Worm (Caenorhabditis elegans) whole organism, late embryonic: Measurements from ENCODE around the gene pqn-82.

ENCODE experiments used
- C08G9.2 ChIP-seq: sonication (generic microtip); optimal IDR thresholded peaks from 2 replicates; lab custom pipeline; 2016; ENCODE audit warnings: mild to moderate bottlenecking, missing genetic modification characterization, moderate library complexity, missing compliant biosample characterization
- K09A11.1 ChIP-seq: sonication (generic microtip); optimal IDR thresholded peaks from 2 replicates; lab custom pipeline; 2017; ENCODE audit warnings: antibody characterized with exemption, mild to moderate bottlenecking, missing genetic modification characterization, missing compliant biosample characterization; ENCODE audit not compliant: insufficient read depth
- T23F11.4 ChIP-seq: fragments of 200-800 bp; sonication (Bioruptor generic); optimal IDR thresholded peaks from 2 replicates; lab custom pipeline; 2018; ENCODE audit warnings: mild to moderate bottlenecking, missing genetic modification characterization, missing compliant biosample characterization
- ceh-14 ChIP-seq: sonication (generic microtip); optimal IDR thresholded peaks from 2 replicates; lab custom pipeline; 2016; ENCODE audit warnings: missing genotype, missing genetic modification characterization, missing compliant biosample characterization
- ceh-19 ChIP-seq: fragments of 200-800 bp; sonication (Bioruptor generic); optimal IDR thresholded peaks from 2 replicates; lab custom pipeline; 2018; ENCODE audit warnings: mild to moderate bottlenecking, missing genetic modification characterization, missing compliant biosample characterization
- ceh-30 ChIP-seq: fragments of 150-350 bp; optimal IDR thresholded peaks from 2 replicates; lab custom pipeline; 2014; ENCODE audit warnings: missing biosample characterization, missing genetic modification characterization
- ceh-45 ChIP-seq: fragments of 200-800 bp; sonication (Bioruptor generic); IDR thresholded peaks from 2 replicates; pipeline ENCODE4 v1.3.6; 2022; ENCODE audit warnings: missing genetic modification reagents, missing genetic modification characterization, missing compliant biosample characterization
- ceh-48 ChIP-seq: sonication (generic microtip); optimal IDR thresholded peaks from 2 replicates; lab custom pipeline; 2016; ENCODE audit warnings: missing genetic modification characterization, inconsistent platforms, missing compliant biosample characterization
- ceh-9 ChIP-seq: sonication (generic microtip); optimal IDR thresholded peaks from 2 replicates; lab custom pipeline; 2016; ENCODE audit warnings: mild to moderate bottlenecking, missing genetic modification characterization, inconsistent platforms, missing compliant biosample characterization
- che-1 ChIP-seq: sonication (generic microtip); optimal IDR thresholded peaks from 2 replicates; lab custom pipeline; 2016; ENCODE audit warnings: mild to moderate bottlenecking, missing genetic modification characterization, missing compliant biosample characterization
- dmd-4 ChIP-seq: sonication (generic microtip); optimal IDR thresholded peaks from 2 replicates; lab custom pipeline; 2016; ENCODE audit warnings: borderline replicate concordance, missing genetic modification characterization, missing compliant biosample characterization
- dve-1 ChIP-seq: sonication (generic microtip); optimal IDR thresholded peaks from 2 replicates; lab custom pipeline; 2017; ENCODE audit warnings: antibody characterized with exemption, mild to moderate bottlenecking, missing genetic modification characterization, missing compliant biosample characterization
- elt-4 ChIP-seq: sonication (generic microtip); optimal IDR thresholded peaks from 2 replicates; lab custom pipeline; 2016; ENCODE audit warnings: missing genetic modification characterization, missing compliant biosample characterization
- eyg-1 ChIP-seq: sonication (generic microtip); optimal IDR thresholded peaks from 2 replicates; lab custom pipeline; 2016; ENCODE audit warnings: missing genotype, missing genetic modification characterization, missing compliant biosample characterization
- fkh-10 ChIP-seq: fragments of 150-350 bp; optimal IDR thresholded peaks from 2 replicates; lab custom pipeline; 2014; ENCODE audit warnings: missing biosample characterization, missing genetic modification reagents, missing genetic modification characterization
- fkh-6 ChIP-seq: sonication (generic microtip); optimal IDR thresholded peaks from 2 replicates; lab custom pipeline; 2016; ENCODE audit warnings: missing genetic modification characterization, missing compliant biosample characterization
- gmeb-2 ChIP-seq: sonication (generic microtip); optimal IDR thresholded peaks from 2 replicates; lab custom pipeline; 2016; ENCODE audit warnings: missing genetic modification characterization, inconsistent platforms, missing compliant biosample characterization
- hlh-6 ChIP-seq: sonication (generic microtip); optimal IDR thresholded peaks from 2 replicates; lab custom pipeline; 2016; ENCODE audit warnings: missing genotype, missing genetic modification characterization, missing compliant biosample characterization
- hlh-8 ChIP-seq: sonication (generic microtip); optimal IDR thresholded peaks from 2 replicates; lab custom pipeline; 2016; ENCODE audit warnings: missing genotype, missing genetic modification characterization, missing compliant biosample characterization
- lim-6 ChIP-seq: sonication (generic microtip); optimal IDR thresholded peaks from 2 replicates; lab custom pipeline; 2016; ENCODE audit warnings: missing genetic modification characterization, missing compliant biosample characterization
- madf-2 ChIP-seq: sonication (generic microtip); optimal IDR thresholded peaks from 2 replicates; lab custom pipeline; 2017; ENCODE audit warnings: missing genetic modification characterization, missing compliant biosample characterization
- nfya-1 ChIP-seq: sonication (generic microtip); optimal IDR thresholded peaks from 2 replicates; lab custom pipeline; 2017; ENCODE audit warnings: missing genetic modification characterization, mild to moderate bottlenecking, missing compliant biosample characterization, antibody characterized with exemption, moderate library complexity
- nhr-11 ChIP-seq: fragments of 150-350 bp; optimal IDR thresholded peaks from 2 replicates; lab custom pipeline; 2014; ENCODE audit warnings: missing biosample characterization, missing genetic modification characterization
- npax-4 ChIP-seq: sonication (generic microtip); optimal IDR thresholded peaks from 2 replicates; lab custom pipeline; 2016; ENCODE audit warnings: missing genetic modification characterization, missing compliant biosample characterization
- odd-2 ChIP-seq: sonication (generic microtip); optimal IDR thresholded peaks from 2 replicates; lab custom pipeline; 2017; ENCODE audit warnings: antibody characterized with exemption, mild to moderate bottlenecking, missing genetic modification characterization, missing compliant biosample characterization
- pqm-1 ChIP-seq: sonication (generic microtip); optimal IDR thresholded peaks from 2 replicates; lab custom pipeline; 2016; ENCODE audit warnings: missing genetic modification characterization, missing compliant biosample characterization
- sdc-2 ChIP-seq: sonication (generic microtip); optimal IDR thresholded peaks from 2 replicates; lab custom pipeline; 2016; ENCODE audit warnings: missing genotype, missing genetic modification characterization, missing compliant biosample characterization
- sox-4 ChIP-seq: sonication (generic microtip); optimal IDR thresholded peaks from 2 replicates; lab custom pipeline; 2017; ENCODE audit warnings: mild to moderate bottlenecking, missing genetic modification characterization, inconsistent platforms, missing compliant biosample characterization
- syd-9 ChIP-seq: sonication (generic microtip); optimal IDR thresholded peaks from 2 replicates; lab custom pipeline; 2016; ENCODE audit warnings: mild to moderate bottlenecking, missing genetic modification characterization, moderate library complexity, missing compliant biosample characterization
- unc-42 ChIP-seq: sonication (generic microtip); optimal IDR thresholded peaks from 2 replicates; lab custom pipeline; 2016; ENCODE audit warnings: missing genotype, missing genetic modification characterization, missing compliant biosample characterization
- zip-5 ChIP-seq: sonication (generic microtip); optimal IDR thresholded peaks from 2 replicates; lab custom pipeline; 2016; ENCODE audit warnings: missing genetic modification characterization, missing compliant biosample characterization
- ztf-16 ChIP-seq: sonication (generic microtip); optimal IDR thresholded peaks from 2 replicates; lab custom pipeline; 2017; ENCODE audit warnings: missing genetic modification characterization, missing compliant biosample characterization

pqn-82 gene

DNA sequence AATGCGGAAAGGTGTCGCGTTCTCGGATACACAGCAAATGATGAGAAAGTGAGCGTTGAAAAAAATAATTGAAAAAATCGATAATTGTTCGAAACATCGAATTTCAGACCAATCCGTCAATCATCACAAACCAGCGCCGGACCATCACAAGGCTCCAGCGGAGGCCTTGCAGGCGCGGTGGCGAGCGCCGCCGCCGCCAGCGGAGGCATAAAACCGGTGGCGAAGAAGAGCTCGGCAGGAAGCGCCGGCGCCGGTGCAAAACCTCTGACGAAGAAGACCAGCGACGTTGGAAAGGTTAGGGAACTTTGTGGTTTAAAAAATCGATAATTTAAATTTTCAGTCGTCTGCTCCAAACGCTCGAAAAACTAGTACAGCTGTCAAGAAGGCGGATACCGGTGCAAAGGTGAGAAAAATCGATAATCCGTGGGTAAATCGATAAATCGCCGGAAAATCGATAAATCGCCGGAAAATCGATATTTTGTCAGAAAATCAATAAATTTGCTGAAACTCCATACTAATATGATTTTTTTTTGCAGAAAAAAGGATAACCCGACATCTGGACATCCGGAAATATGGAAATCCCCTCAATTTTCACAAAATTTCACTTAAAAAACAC, 42.6 kb upstream of the pqn-82 start:
- TF ChIP-seq syd-9 = no peak
- no peak for TF ChIP-seq zip-5 (tag; lab: Kevin White, UChicago)
- no peak for TF ChIP-seq sox-4 (tag; lab: Kevin White, UChicago)
- TF ChIP-seq ceh-48 = peak; percentile 36
- peak; percentile 4 for TF ChIP-seq elt-4 (tag; lab: Kevin White, UChicago)
- TF ChIP-seq C08G9.2 (tag; lab: Kevin White, UChicago) = peak; percentile 2
- no peak for TF ChIP-seq ceh-14 (tag; lab: Kevin White, UChicago)
- TF ChIP-seq, all 69 proteins: peak for 3

DNA sequence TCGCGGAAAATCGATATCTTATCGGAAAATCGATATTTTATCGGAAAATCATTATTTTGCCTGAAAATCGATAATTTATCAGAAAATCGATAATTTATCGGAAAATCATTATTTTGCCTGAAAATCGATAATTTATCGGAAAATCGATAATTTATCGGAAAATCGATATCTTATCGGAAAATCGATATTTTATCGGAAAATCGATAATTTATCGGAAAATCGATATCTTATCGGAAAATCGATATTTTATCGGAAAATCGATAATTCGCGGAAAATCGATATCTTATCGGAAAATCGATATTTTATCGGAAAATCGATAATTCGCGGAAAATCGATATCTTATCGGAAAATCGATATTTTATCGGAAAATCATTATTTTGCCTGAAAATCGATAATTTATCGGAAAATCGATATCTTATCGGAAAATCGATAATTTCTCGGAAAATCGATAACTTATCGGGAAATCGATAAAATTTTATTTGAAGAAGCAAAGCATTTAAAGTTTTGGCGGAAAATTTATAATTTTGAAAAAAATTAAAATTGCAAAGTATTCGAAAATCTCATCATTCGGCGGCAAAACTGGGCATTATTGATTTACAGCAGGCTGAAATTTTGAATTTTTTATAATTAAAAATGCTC, 41.4 kb upstream of the pqn-82 start:
- peak; percentile 99 for TF ChIP-seq ceh-48

DNA sequence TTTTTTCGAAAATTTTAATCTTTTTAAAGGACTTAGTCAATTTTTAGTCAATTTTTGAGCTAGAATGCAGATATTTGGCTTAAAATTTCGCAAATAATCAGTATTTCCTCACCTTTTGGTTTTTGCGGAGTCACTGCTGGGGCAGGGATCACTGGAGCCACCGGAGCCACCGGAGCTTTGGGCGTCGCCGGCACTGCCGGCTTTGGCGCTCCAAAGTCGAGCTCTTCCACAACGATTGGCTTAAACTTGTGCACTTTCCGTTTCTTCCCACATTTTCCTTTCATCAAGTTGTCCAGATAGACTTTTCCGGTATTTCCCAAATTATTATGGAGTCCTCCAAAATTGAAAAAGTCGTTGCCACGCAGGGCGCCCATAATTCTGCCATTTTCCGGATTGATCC, 34.6 kb upstream of the pqn-82 start:
- TF ChIP-seq dve-1 (tag; lab: Kevin White, UChicago) = no peak

DNA sequence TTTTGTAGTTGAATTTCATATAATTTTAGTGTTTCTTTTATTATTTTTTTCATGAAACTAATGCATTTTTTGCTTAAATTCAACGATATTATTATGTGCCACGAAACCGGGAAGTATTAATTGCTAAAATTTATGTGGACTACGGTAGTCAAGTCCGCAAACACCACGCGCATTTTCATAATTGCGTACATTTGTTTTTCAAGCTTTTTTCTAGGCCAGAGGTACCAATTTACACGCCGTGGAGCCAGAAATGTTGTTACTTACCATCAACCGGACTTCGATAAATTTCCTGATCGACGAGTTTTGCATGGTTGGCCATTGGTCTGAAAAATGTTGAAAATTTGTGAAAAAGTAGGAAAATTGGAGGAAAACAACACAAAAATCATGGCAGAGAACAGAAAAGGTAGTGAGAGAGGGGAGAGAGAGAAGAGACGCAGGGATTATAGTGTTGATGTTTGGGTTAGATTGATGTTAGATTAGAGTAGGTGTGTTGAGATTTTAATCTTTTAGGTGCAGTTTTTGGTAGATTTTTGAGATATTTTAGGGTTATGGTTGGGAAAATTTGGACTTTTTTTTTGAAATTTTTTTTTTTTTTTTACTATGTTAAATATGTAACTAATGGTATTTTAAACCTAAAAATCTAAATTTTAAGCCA, 30.7 kb upstream of the pqn-82 start, which contains the start of gene clp-4:
Gene clp-4 (minus strand): TSS at position 323 of the 655 bp plus-strand sequence.
- TF ChIP-seq fkh-10 (GFP tag; lab: Kevin White, UChicago) (no peak), che-1 (tag; lab: Kevin White, UChicago) (no peak), nfya-1 (tag; lab: Kevin White, UChicago) (no peak), madf-2 (no peak), hlh-8 (no peak), sdc-2 (no peak), unc-42 (tag; lab: Kevin White, UChicago) (no peak), dmd-4 (tag; lab: Kevin White, UChicago) (no peak), ceh-14 (tag; lab: Kevin White, UChicago) (no peak), eyg-1 (no peak), C08G9.2 (tag; lab: Kevin White, UChicago) (no peak), npax-4 (tag; lab: Kevin White, UChicago) (no peak), ceh-19 (GFP tag; lab: Kevin White, UChicago) (no peak), odd-2 (tag; lab: Kevin White, UChicago) (no peak), ceh-9 (tag; lab: Kevin White, UChicago) (no peak), gmeb-2 (tag; lab: Kevin White, UChicago) (no peak)

DNA sequence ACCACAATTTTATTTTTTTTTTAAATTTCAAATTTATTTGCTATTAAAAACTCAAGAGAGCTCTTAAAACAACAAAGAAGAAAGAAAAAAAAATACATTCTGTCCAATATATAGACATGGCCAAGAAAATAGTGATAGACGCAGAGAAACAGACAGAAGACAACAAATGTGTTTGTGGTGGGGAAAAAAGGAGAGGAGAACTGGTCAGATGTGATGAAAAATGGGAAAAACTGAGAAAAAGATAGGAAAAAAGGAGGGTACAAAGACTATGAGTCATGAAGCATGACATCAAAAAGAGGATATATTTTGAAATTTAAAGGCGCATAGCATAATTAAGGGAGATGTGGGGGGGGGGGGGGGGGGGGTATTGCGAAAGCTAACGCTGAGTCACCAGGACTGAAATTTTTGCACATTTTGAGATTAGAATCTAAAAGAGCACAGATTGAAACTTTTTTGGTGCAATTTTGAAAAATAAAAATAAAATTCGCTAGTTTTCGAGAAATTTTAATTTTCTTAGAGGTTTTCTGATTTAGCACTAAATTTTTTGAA, 29.7 kb upstream of the pqn-82 start:
- TF ChIP-seq K09A11.1 (tag; lab: Kevin White, UChicago) (no peak), dve-1 (tag; lab: Kevin White, UChicago) (no peak), fkh-6 (tag; lab: Kevin White, UChicago) (no peak), lim-6 (tag; lab: Kevin White, UChicago) (no peak), T23F11.4 (no peak), odd-2 (tag; lab: Kevin White, UChicago) (no peak), ceh-30 (tag; lab: Kevin White, UChicago) (no peak), nhr-11 (tag; lab: Kevin White, UChicago) (no peak), pqm-1 (tag; lab: Kevin White, UChicago) (no peak), ceh-45 (GFP tag; lab: Robert Waterston, UW) (no peak), sdc-2 (no peak), hlh-6 (tag; lab: Kevin White, UChicago) (no peak), ztf-16 (tag; lab: Kevin White, UChicago) (no peak)
